Fruit fly (Drosophila melanogaster) whole organism, prepupa: ENCODE results near the gene CG43135.

Source experiments
- Blimp-1 ChIP-seq: fragments of 200-800 bp; sonication (Bioruptor generic); optimal IDR thresholded peaks from 3 replicates; lab custom pipeline; 2017; ENCODE audit warnings: missing biosample characterization, missing genetic modification characterization, mild to moderate bottlenecking, moderate library complexity, missing genetic modification reagents
- CG10631 ChIP-seq: fragments of 200-800 bp; sonication (Bioruptor generic); optimal IDR thresholded peaks from 2 replicates; lab custom pipeline; 2016; ENCODE audit warnings: missing biosample characterization, missing genetic modification characterization
- CG10669 ChIP-seq: fragments of 200-800 bp; sonication (Bioruptor generic); optimal IDR thresholded peaks from 3 replicates; lab custom pipeline; 2018; ENCODE audit warnings: missing biosample characterization, mild to moderate bottlenecking, missing genetic modification characterization, moderate library complexity
- CG11762 ChIP-seq: fragments of 200-800 bp; sonication (Bioruptor generic); optimal IDR thresholded peaks from 3 replicates; lab custom pipeline; 2016; ENCODE audit warnings: missing biosample characterization, missing genetic modification characterization; ENCODE audit not compliant: insufficient read depth
- CG15336 ChIP-seq: fragments of 200-800 bp; sonication (Bioruptor generic); IDR thresholded peaks from 2 replicates; pipeline ENCODE4 v1.3.6; 2022; ENCODE audit warnings: missing biosample characterization, missing genetic modification characterization
- CG1621 ChIP-seq: fragments of 200-800 bp; sonication (Bioruptor generic); optimal IDR thresholded peaks from 3 replicates; lab custom pipeline; 2018; ENCODE audit warnings: missing biosample characterization, mild to moderate bottlenecking, missing genetic modification characterization
- CG16779 ChIP-seq: fragments of 200-800 bp; sonication (Bioruptor generic); optimal IDR thresholded peaks from 3 replicates; lab custom pipeline; 2017; ENCODE audit warnings: missing biosample characterization, mild to moderate bottlenecking, missing genetic modification characterization
- CG3032 ChIP-seq: fragments of 200-800 bp; optimal IDR thresholded peaks from 2 replicates; lab custom pipeline; 2019; ENCODE audit warnings: missing biosample characterization, mild to moderate bottlenecking, missing genetic modification characterization, moderate library complexity
- CG31627 ChIP-seq: fragments of 200-800 bp; sonication (Bioruptor generic); optimal IDR thresholded peaks from 3 replicates; lab custom pipeline; 2016; ENCODE audit warnings: missing biosample characterization, missing genetic modification characterization
- CG32006 ChIP-seq: fragments of 200-800 bp; sonication (Bioruptor generic); optimal IDR thresholded peaks from 3 replicates; lab custom pipeline; 2017; ENCODE audit warnings: missing biosample characterization, mild to moderate bottlenecking, missing genetic modification characterization
- CG34406 ChIP-seq: fragments of 200-800 bp; sonication (Bioruptor generic); optimal IDR thresholded peaks from 3 replicates; lab custom pipeline; 2016; ENCODE audit warnings: missing biosample characterization, missing genetic modification characterization
- CG3919 ChIP-seq: fragments of 200-800 bp; sonication (Bioruptor generic); optimal IDR thresholded peaks from 3 replicates; lab custom pipeline; 2016; ENCODE audit warnings: missing biosample characterization, missing genetic modification characterization
- CG6276 ChIP-seq: fragments of 200-800 bp; sonication (Bioruptor generic); optimal IDR thresholded peaks from 2 replicates; lab custom pipeline; 2017; ENCODE audit warnings: missing biosample characterization, mild to moderate bottlenecking, missing genetic modification characterization
- CG6792 ChIP-seq: fragments of 200-800 bp; sonication (Bioruptor generic); optimal IDR thresholded peaks from 3 replicates; lab custom pipeline; 2016; ENCODE audit warnings: missing biosample characterization, missing genetic modification characterization
- CG6808 ChIP-seq: fragments of 200-800 bp; sonication (Bioruptor generic); optimal IDR thresholded peaks from 3 replicates; lab custom pipeline; 2017; ENCODE audit warnings: missing biosample characterization, missing genetic modification characterization, mild to moderate bottlenecking, moderate library complexity, missing genetic modification reagents
- CG6854 ChIP-seq: fragments of 200-800 bp; sonication (Bioruptor generic); optimal IDR thresholded peaks from 2 replicates; lab custom pipeline; 2017; ENCODE audit warnings: missing biosample characterization, mild to moderate bottlenecking, missing genetic modification characterization
- CG7368 ChIP-seq: fragments of 200-800 bp; sonication (Bioruptor generic); optimal IDR thresholded peaks from 3 replicates; lab custom pipeline; 2016; ENCODE audit warnings: missing biosample characterization, missing genetic modification characterization
- CG8119 ChIP-seq: fragments of 200-800 bp; sonication (Bioruptor generic); IDR thresholded peaks from 3 replicates; pipeline ENCODE4 v1.3.6; 2022; ENCODE audit warnings: missing biosample characterization, missing genetic modification characterization
- CG8319 ChIP-seq: fragments of 200-800 bp; sonication (Bioruptor generic); optimal IDR thresholded peaks from 3 replicates; lab custom pipeline; 2016; ENCODE audit warnings: missing biosample characterization, missing genetic modification characterization
- Eip75B ChIP-seq: fragments of 200-800 bp; sonication (Bioruptor generic); optimal IDR thresholded peaks from 3 replicates; lab custom pipeline; 2016; ENCODE audit warnings: missing biosample characterization, missing genetic modification characterization
- Eip78C ChIP-seq: fragments of 200-800 bp; sonication (Bioruptor generic); peaks from one replicate; lab custom pipeline; 2016; ENCODE audit warnings: missing biosample characterization, missing genetic modification characterization
- Eip93F ChIP-seq: fragments of 200-800 bp; sonication (Bioruptor generic); optimal IDR thresholded peaks from 2 replicates; lab custom pipeline; 2016; ENCODE audit warnings: missing biosample characterization, mild to moderate bottlenecking, missing genetic modification characterization
- Ets21C ChIP-seq: fragments of 200-800 bp; sonication (Bioruptor generic); optimal IDR thresholded peaks from 3 replicates; lab custom pipeline; 2016; ENCODE audit warnings: missing biosample characterization, missing genetic modification characterization
- Ets96B ChIP-seq: fragments of 200-800 bp; optimal IDR thresholded peaks from 2 replicates; lab custom pipeline; 2019; ENCODE audit warnings: missing biosample characterization, mild to moderate bottlenecking, missing genetic modification characterization, moderate library complexity
- Gug ChIP-seq: fragments of 200-800 bp; sonication (Bioruptor generic); IDR thresholded peaks from 2 replicates; pipeline ENCODE4 v1.3.6; 2022; ENCODE audit warnings: missing biosample characterization, missing genetic modification characterization
- Hr39 ChIP-seq: fragments of 200-800 bp; sonication (Bioruptor generic); optimal IDR thresholded peaks from 2 replicates; lab custom pipeline; 2016; ENCODE audit warnings: missing biosample characterization, missing genetic modification characterization
- Hr4 ChIP-seq: fragments of 200-800 bp; sonication (Bioruptor generic); optimal IDR thresholded peaks from 3 replicates; lab custom pipeline; 2016; ENCODE audit warnings: missing biosample characterization, missing genetic modification characterization
- OdsH ChIP-seq: fragments of 200-800 bp; sonication (Bioruptor generic); optimal IDR thresholded peaks from 3 replicates; lab custom pipeline; 2016; ENCODE audit warnings: missing biosample characterization, missing genetic modification characterization
- Smox ChIP-seq: fragments of 200-800 bp; sonication (Bioruptor generic); optimal IDR thresholded peaks from 3 replicates; lab custom pipeline; 2016; ENCODE audit warnings: missing biosample characterization, missing genetic modification characterization
- Sox15 ChIP-seq: fragments of 200-800 bp; sonication (Bioruptor generic); optimal IDR thresholded peaks from 3 replicates; lab custom pipeline; 2016; ENCODE audit warnings: missing biosample characterization, missing genetic modification characterization
- acj6 ChIP-seq: fragments of 200-800 bp; sonication (Bioruptor generic); optimal IDR thresholded peaks from 3 replicates; lab custom pipeline; 2016; ENCODE audit warnings: missing biosample characterization, missing genetic modification characterization
- cyc ChIP-seq: fragments of 200-800 bp; sonication (Bioruptor generic); optimal IDR thresholded peaks from 3 replicates; lab custom pipeline; 2016; ENCODE audit warnings: missing biosample characterization, missing genetic modification characterization
- dac ChIP-seq: fragments of 200-800 bp; sonication (Bioruptor generic); optimal IDR thresholded peaks from 2 replicates; lab custom pipeline; 2017; ENCODE audit warnings: missing biosample characterization, mild to moderate bottlenecking, missing genetic modification characterization
- dsx ChIP-seq: fragments of 200-800 bp; optimal IDR thresholded peaks from 3 replicates; lab custom pipeline; 2019; ENCODE audit warnings: missing biosample characterization, mild to moderate bottlenecking, missing genetic modification characterization, moderate library complexity; ENCODE audit not compliant: poor library complexity, severe bottlenecking
- eg ChIP-seq: fragments of 200-800 bp; sonication (Bioruptor generic); IDR thresholded peaks from 3 replicates; pipeline ENCODE4 v1.3.6; 2022; ENCODE audit warnings: missing biosample characterization, missing genetic modification characterization
- fkh ChIP-seq: fragments of 200-800 bp; sonication (Bioruptor generic); optimal IDR thresholded peaks from 3 replicates; lab custom pipeline; 2017; ENCODE audit warnings: missing biosample characterization, mild to moderate bottlenecking, missing genetic modification characterization, moderate library complexity
- lz ChIP-seq: fragments of 200-800 bp; sonication (Bioruptor generic); optimal IDR thresholded peaks from 3 replicates; lab custom pipeline; 2016; ENCODE audit warnings: missing biosample characterization, missing genetic modification characterization
- net ChIP-seq: fragments of 200-800 bp; sonication (Bioruptor generic); optimal IDR thresholded peaks from 3 replicates; lab custom pipeline; 2016; ENCODE audit warnings: missing biosample characterization, missing genetic modification characterization
- pdm3 ChIP-seq: fragments of 200-800 bp; sonication (Bioruptor generic); optimal IDR thresholded peaks from 3 replicates; lab custom pipeline; 2016; ENCODE audit warnings: missing biosample characterization, missing genetic modification characterization
- salr ChIP-seq, 2 experiments: fragments of 200-800 bp; sonication (Bioruptor generic); optimal IDR thresholded peaks; 3 replicates each; lab custom pipeline; 2016 to 2018; ENCODE audit warnings: missing biosample characterization in 2 of 2, missing genetic modification characterization in 2 of 2, mild to moderate bottlenecking in 1 of 2
- svp ChIP-seq: fragments of 200-800 bp; sonication (Bioruptor generic); peaks from one replicate; lab custom pipeline; 2016; ENCODE audit warnings: missing biosample characterization, missing genetic modification characterization
- topi ChIP-seq: fragments of 200-800 bp; sonication (Bioruptor generic); optimal IDR thresholded peaks from 3 replicates; lab custom pipeline; 2016; ENCODE audit warnings: missing biosample characterization, missing genetic modification characterization
- vri ChIP-seq: fragments of 200-800 bp; sonication (Bioruptor generic); optimal IDR thresholded peaks from 3 replicates; lab custom pipeline; 2016; ENCODE audit warnings: missing biosample characterization, mild to moderate bottlenecking, missing genetic modification characterization

Gene CG43135

dm6 chrX:4203713-4204447 lies 44.3 kb upstream of the CG43135 start (continued):
- TF ChIP-seq Sox15 (no peak), Eip75B (GFP tag; lab: Kevin White, UChicago) (no peak), CG1621 (tag; lab: Kevin White, UChicago) (no peak), Eip93F (GFP tag; lab: Kevin White, UChicago) (no peak), CG16779 (no peak), CG6854 (GFP tag; lab: Kevin White, UChicago) (no peak), salr (GFP tag; optimal IDR thresholded peaks at IDR 0.05; lab: Kevin White, UChicago) (no peak), CG31627 (GFP tag; lab: Kevin White, UChicago) (no peak), Gug (GFP tag; lab: Robert Waterston, UW) (0 out of 2 replicates have a peak, but pooled peaks have one; percentile 23), CG32006 (GFP tag; lab: Kevin White, UChicago) (peak; percentile 40), OdsH (peak; percentile 26), dac (GFP tag; lab: Kevin White, UChicago) (no peak), CG15336 (no peak), pdm3 (peak; percentile 11), CG10669 (GFP tag; lab: Kevin White, UChicago) (peak; percentile 24), Blimp-1 (GFP tag; lab: Kevin White, UChicago) (no peak), CG3032 (tag; lab: Kevin White, UChicago) (peak; percentile 28), CG10631 (GFP tag; lab: Kevin White, UChicago) (peak; percentile 18), Hr39 (no peak), lz (GFP tag; lab: Kevin White, UChicago) (no peak), CG6792 (GFP tag; lab: Kevin White, UChicago) (no peak), CG7368 (GFP tag; lab: Kevin White, UChicago) (no peak), vri (GFP tag; lab: Kevin White, UChicago) (no peak), acj6 (GFP tag; lab: Kevin White, UChicago) (peak; percentile 6), CG3919 (GFP tag; lab: Kevin White, UChicago) (peak; percentile 7), Eip78C (GFP tag; lab: Kevin White, UChicago) (peak; percentile 54), cyc (GFP tag; lab: Kevin White, UChicago) (no peak), Ets21C (no peak)
- TF ChIP-seq, all 60 proteins: peak for 21

DNA sequence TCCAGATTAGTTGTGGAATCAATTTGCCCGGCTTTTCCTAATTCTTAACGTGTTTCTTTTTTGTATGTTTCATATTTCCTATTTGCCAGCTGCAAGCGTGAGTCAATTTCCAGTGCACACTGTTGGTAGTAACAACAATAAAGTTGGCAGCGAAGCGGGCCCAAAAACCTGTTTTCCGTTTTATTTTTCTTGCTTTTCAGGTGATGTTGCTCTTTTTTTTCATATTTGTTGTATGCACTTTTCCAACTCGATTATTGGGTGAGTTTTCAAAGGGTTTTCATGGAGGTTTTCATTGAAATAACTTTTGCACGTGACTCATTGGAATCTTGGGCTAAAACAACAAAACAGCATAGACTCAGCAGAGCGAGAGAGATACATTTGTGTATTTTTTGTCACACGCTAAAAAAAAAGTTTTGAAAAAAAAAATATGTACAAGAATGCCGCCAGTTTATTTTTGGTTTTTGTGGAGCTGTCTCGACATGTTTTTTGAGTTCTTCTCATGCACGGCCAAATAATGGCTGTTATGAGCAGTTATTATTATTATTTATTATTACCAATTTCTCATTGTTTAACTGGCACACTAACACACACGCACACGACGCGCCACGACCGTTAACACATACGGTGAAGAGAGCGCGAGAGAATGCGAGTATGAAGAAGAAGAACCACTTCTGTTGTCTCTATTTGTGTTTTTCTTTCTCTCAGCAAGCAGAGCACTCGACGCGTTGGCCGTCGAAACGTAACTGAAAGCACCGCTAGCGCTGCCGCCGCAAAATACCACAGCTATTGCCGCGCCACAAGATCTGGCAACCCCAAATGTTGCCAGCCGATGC lies 42.6 kb upstream of the CG43135 start, which contains the start of gene Fas2:
TSS of gene Fas2 (minus strand) at position 748 of the 833 bp plus-strand sequence.
- TF ChIP-seq pdm3 (peak; percentile 30), Eip93F (GFP tag; lab: Kevin White, UChicago) (no peak), CG7368 (GFP tag; lab: Kevin White, UChicago) (peak; percentile 58), CG6854 (GFP tag; lab: Kevin White, UChicago) (peak; percentile 84), OdsH (peak; percentile 17), Smox (GFP tag; lab: Kevin White, UChicago) (peak; percentile 36), CG8119 (GFP tag; lab: Robert Waterston, UW) (peak; percentile 69), salr (GFP tag; optimal IDR thresholded peaks at IDR 0.05; lab: Kevin White, UChicago) (peak in 1 of 2 experiments; percentile 50), CG3919 (GFP tag; lab: Kevin White, UChicago) (peak; percentile 74), topi (GFP tag; lab: Kevin White, UChicago) (peak; percentile 66), Eip78C (GFP tag; lab: Kevin White, UChicago) (peak; percentile 82), eg (GFP tag; lab: Robert Waterston, UW) (peak; percentile 73), dsx (GFP tag; lab: Kevin White, UChicago) (peak; percentile 50), Gug (GFP tag; lab: Robert Waterston, UW) (peak; percentile 20; the same call in 1 of the 2 replicates), CG34406 (peak; percentile 36), vri (GFP tag; lab: Kevin White, UChicago) (peak; percentile 70), Ets21C (no peak), acj6 (GFP tag; lab: Kevin White, UChicago) (peak; percentile 5), cyc (GFP tag; lab: Kevin White, UChicago) (peak; percentile 32), fkh (peak; percentile 71), Sox15 (no peak), net (GFP tag; lab: Kevin White, UChicago) (peak; percentile 57), CG10631 (GFP tag; lab: Kevin White, UChicago) (peak; percentile 46), CG31627 (GFP tag; lab: Kevin White, UChicago) (no peak), CG11762 (GFP tag; lab: Kevin White, UChicago) (no peak), CG6808 (GFP tag; lab: Kevin White, UChicago) (peak; percentile 61), CG8319 (GFP tag; lab: Kevin White, UChicago) (no peak), CG6792 (GFP tag; lab: Kevin White, UChicago) (peak; percentile 13), Ets96B (tag; lab: Kevin White, UChicago) (peak; percentile 20), CG10669 (GFP tag; lab: Kevin White, UChicago) (no peak), CG6276 (GFP tag; lab: Kevin White, UChicago) (peak; percentile 37), svp (GFP tag; lab: Kevin White, UChicago) (peak; percentile 76), Hr4 (GFP tag; lab: Kevin White, UChicago) (peak; percentile 39), CG3032 (tag; lab: Kevin White, UChicago) (no peak)
